Worm (Caenorhabditis elegans): ENCODE data around the gene Y42G9A.1.
"Not testable (repeated sequence)": the region's sequence is repeated elsewhere in the genome, so short reads cannot be mapped to it uniquely, and the experiment has no call there.

Gene Y42G9A.1

DNA sequence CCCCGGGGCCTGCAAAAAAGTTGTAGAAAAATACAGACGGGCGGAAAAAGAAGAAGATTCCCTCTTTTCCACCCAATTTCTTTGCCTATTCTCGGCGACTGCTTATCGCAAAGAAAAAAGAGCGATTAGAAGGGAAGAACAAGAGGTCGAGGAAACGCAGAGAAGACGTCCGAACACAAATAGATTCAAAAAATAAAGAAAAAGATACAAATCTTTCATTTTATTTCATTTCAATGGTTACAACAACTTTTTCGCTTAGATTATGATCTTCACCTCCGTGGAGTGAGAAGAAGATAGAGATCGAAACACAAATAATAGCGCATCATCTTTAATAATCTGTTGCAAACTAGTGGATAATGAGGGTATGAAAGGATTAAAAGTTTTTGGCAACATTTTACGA lies 17.7 kb upstream of the Y42G9A.1 start:
- TF ChIP-seq ceh-27 (GFP tag; optimal IDR thresholded peaks at IDR 0.05), result no peak
- TF ChIP-seq nhr-80 (tag; optimal IDR thresholded peaks at IDR 0.05), result peak; percentile 15
- TF ChIP-seq B0336.3 (GFP tag; IDR thresholded peaks at IDR 0.05), result peak; percentile 49; the same call in 1 of the 2 replicates

- peak; percentile 71 for TF ChIP-seq atf-7 (tag; optimal IDR thresholded peaks at IDR 0.05)
- peak; percentile 77 for TF ChIP-seq B0336.3 (GFP tag; IDR thresholded peaks at IDR 0.05)
- TF ChIP-seq pbrm-1 (GFP tag; IDR thresholded peaks at IDR 0.05), result peak; percentile 21; the same call in 1 of the 2 replicates
- peak; percentile 60 for TF ChIP-seq dox-1 (GFP tag; IDR thresholded peaks at IDR 0.05)
- TF ChIP-seq ceh-27 (GFP tag; optimal IDR thresholded peaks at IDR 0.05), result peak; percentile 97
- peak; percentile 100 for TF ChIP-seq ztf-3 (GFP tag; optimal IDR thresholded peaks at IDR 0.05)
- TF ChIP-seq Y95B8A.8 (GFP tag; IDR thresholded peaks at IDR 0.05), result 0 out of 2 replicates have a peak, but pooled peaks have one; percentile 35
- peak; percentile 46 for TF ChIP-seq mcd-1 (GFP tag; IDR thresholded peaks at IDR 0.05)
- peak in 1 of 3 experiments; percentile 6 for TF ChIP-seq lin-35 (GFP tag; optimal IDR thresholded peaks at IDR 0.05)
- TF ChIP-seq K12H6.12 (tag; optimal IDR thresholded peaks at IDR 0.05), result peak; percentile 95
- peak; percentile 71 for TF ChIP-seq ztf-22 (GFP tag; optimal IDR thresholded peaks at IDR 0.05)
- TF ChIP-seq repo-1 (tag; optimal IDR thresholded peaks at IDR 0.05), result peak; percentile 80
- TF ChIP-seq cebp-1 (GFP tag; IDR thresholded peaks at IDR 0.05); snpc-4 (GFP tag; optimal IDR thresholded peaks at IDR 0.05): not testable (repeated sequence)
- peak; percentile 86 for TF ChIP-seq cebp-1 (tag; optimal IDR thresholded peaks at IDR 0.05)
- peak; percentile 44 for TF ChIP-seq lsl-1 (GFP tag; optimal IDR thresholded peaks at IDR 0.05)
- peak; percentile 74 for TF ChIP-seq somi-1 (GFP tag; optimal IDR thresholded peaks at IDR 0.05)
- TF ChIP-seq ztf-26 (tag; optimal IDR thresholded peaks at IDR 0.05), result peak; percentile 67
- peak in 2 of 4 experiments; percentile 39 to 52 for TF ChIP-seq snpc-4 (tag; optimal IDR thresholded peaks at IDR 0.05)
- peak; percentile 90 for TF ChIP-seq chd-7 (tag; optimal IDR thresholded peaks at IDR 0.05)
- TF ChIP-seq hmg-1.2 (GFP tag; IDR thresholded peaks at IDR 0.05), result peak; percentile 69
- peak; percentile 74 for TF ChIP-seq zfh-2 (GFP tag; conservative IDR thresholded peaks at IDR 0.05)
- TF ChIP-seq gei-17 (GFP tag; optimal IDR thresholded peaks at IDR 0.05), result peak; percentile 30
- TF ChIP-seq lin-40 (tag; optimal IDR thresholded peaks at IDR 0.05), result peak; percentile 54
- peak; percentile 59 for TF ChIP-seq tlf-1 (GFP tag; optimal IDR thresholded peaks at IDR 0.05)
- peak; percentile 45 for TF ChIP-seq athp-1 (tag; optimal IDR thresholded peaks at IDR 0.05)
- TF ChIP-seq tbp1 (GFP tag; optimal IDR thresholded peaks at IDR 0.05), result peak; percentile 50
- peak; percentile 78 for TF ChIP-seq egrh-3 (GFP tag; IDR thresholded peaks at IDR 0.05)
- TF ChIP-seq nfyb-1 (GFP tag; IDR thresholded peaks at IDR 0.05), result peak; percentile 66; the same call in 1 of the 2 replicates
- TF ChIP-seq ztf-18 (tag; optimal IDR thresholded peaks at IDR 0.05), result peak; percentile 21
- TF ChIP-seq attf-5 (GFP tag; optimal IDR thresholded peaks at IDR 0.05), result peak; percentile 68
- peak; percentile 83 for TF ChIP-seq lir-1 (GFP tag; conservative IDR thresholded peaks at IDR 0.05)
- peak; percentile 77 for TF ChIP-seq F52B5.7 (tag; optimal IDR thresholded peaks at IDR 0.05)
- TF ChIP-seq lin-54 (GFP tag; optimal IDR thresholded peaks at IDR 0.05), result peak; percentile 67
Observed at ce11 chrIII:6133389-6133789, 16.4 kb upstream of the Y42G9A.1 start.

- TF ChIP-seq nhr-80 (tag; optimal IDR thresholded peaks at IDR 0.05) (peak; percentile 13), ztf-22 (GFP tag; optimal IDR thresholded peaks at IDR 0.05) (no peak), nfya-2 (GFP tag; IDR thresholded peaks at IDR 0.05) (no peak), Y56A3A.18 (GFP tag; IDR thresholded peaks at IDR 0.05) (no peak), chd-7 (tag; optimal IDR thresholded peaks at IDR 0.05) (no peak)
Observed at ce11 chrIII:6134111-6134510, 15.7 kb upstream of the Y42G9A.1 start.
